Fruit fly (Drosophila melanogaster) whole organism, prepupa: ENCODE results near the gene intr.

ENCODE experiments used
- CG11294 ChIP-seq: fragments of 200-800 bp; sonication (Bioruptor generic); IDR thresholded peaks from 2 replicates; pipeline ENCODE4 v1.3.6; 2022; ENCODE audit warnings: missing biosample characterization, missing genetic modification characterization
- CG11902 ChIP-seq: fragments of 200-800 bp; sonication (Bioruptor generic); optimal IDR thresholded peaks from 3 replicates; lab custom pipeline; 2016; ENCODE audit warnings: missing biosample characterization, missing genetic modification characterization
- CG15336 ChIP-seq: fragments of 200-800 bp; sonication (Bioruptor generic); IDR thresholded peaks from 2 replicates; pipeline ENCODE4 v1.3.6; 2022; ENCODE audit warnings: missing biosample characterization, missing genetic modification characterization
- CG31627 ChIP-seq: fragments of 200-800 bp; sonication (Bioruptor generic); optimal IDR thresholded peaks from 3 replicates; lab custom pipeline; 2016; ENCODE audit warnings: missing biosample characterization, missing genetic modification characterization
- CG34406 ChIP-seq: fragments of 200-800 bp; sonication (Bioruptor generic); optimal IDR thresholded peaks from 3 replicates; lab custom pipeline; 2016; ENCODE audit warnings: missing biosample characterization, missing genetic modification characterization
- CG4318 ChIP-seq: fragments of 200-800 bp; sonication (Bioruptor generic); optimal IDR thresholded peaks from 3 replicates; lab custom pipeline; 2017; ENCODE audit warnings: missing biosample characterization, mild to moderate bottlenecking, missing genetic modification characterization
- CG6163 ChIP-seq: fragments of 200-800 bp; sonication (Bioruptor generic); IDR thresholded peaks from 3 replicates; pipeline ENCODE4 v1.3.6; 2022; ENCODE audit warnings: missing biosample characterization, missing genetic modification characterization
- CG6854 ChIP-seq: fragments of 200-800 bp; sonication (Bioruptor generic); optimal IDR thresholded peaks from 2 replicates; lab custom pipeline; 2017; ENCODE audit warnings: missing biosample characterization, mild to moderate bottlenecking, missing genetic modification characterization
- CG7368 ChIP-seq: fragments of 200-800 bp; sonication (Bioruptor generic); optimal IDR thresholded peaks from 3 replicates; lab custom pipeline; 2016; ENCODE audit warnings: missing biosample characterization, missing genetic modification characterization
- CG8119 ChIP-seq: fragments of 200-800 bp; sonication (Bioruptor generic); IDR thresholded peaks from 3 replicates; pipeline ENCODE4 v1.3.6; 2022; ENCODE audit warnings: missing biosample characterization, missing genetic modification characterization
- CG8319 ChIP-seq: fragments of 200-800 bp; sonication (Bioruptor generic); optimal IDR thresholded peaks from 3 replicates; lab custom pipeline; 2016; ENCODE audit warnings: missing biosample characterization, missing genetic modification characterization
- Eip75B ChIP-seq: fragments of 200-800 bp; sonication (Bioruptor generic); optimal IDR thresholded peaks from 3 replicates; lab custom pipeline; 2016; ENCODE audit warnings: missing biosample characterization, missing genetic modification characterization
- Eip93F ChIP-seq: fragments of 200-800 bp; sonication (Bioruptor generic); optimal IDR thresholded peaks from 2 replicates; lab custom pipeline; 2016; ENCODE audit warnings: missing biosample characterization, mild to moderate bottlenecking, missing genetic modification characterization
- Ets96B ChIP-seq: fragments of 200-800 bp; optimal IDR thresholded peaks from 2 replicates; lab custom pipeline; 2019; ENCODE audit warnings: missing biosample characterization, mild to moderate bottlenecking, missing genetic modification characterization, moderate library complexity
- Gug ChIP-seq: fragments of 200-800 bp; sonication (Bioruptor generic); IDR thresholded peaks from 2 replicates; pipeline ENCODE4 v1.3.6; 2022; ENCODE audit warnings: missing biosample characterization, missing genetic modification characterization
- Hr38 ChIP-seq: sonication (Bioruptor generic); optimal IDR thresholded peaks from 2 replicates; lab custom pipeline; 2016; ENCODE audit warnings: missing biosample characterization, missing genetic modification characterization
- Hr39 ChIP-seq: fragments of 200-800 bp; sonication (Bioruptor generic); optimal IDR thresholded peaks from 2 replicates; lab custom pipeline; 2016; ENCODE audit warnings: missing biosample characterization, missing genetic modification characterization
- Lpt ChIP-seq: fragments of 200-800 bp; sonication (Bioruptor generic); optimal IDR thresholded peaks from 3 replicates; lab custom pipeline; 2016; ENCODE audit warnings: missing biosample characterization, missing genetic modification characterization
- OdsH ChIP-seq: fragments of 200-800 bp; sonication (Bioruptor generic); optimal IDR thresholded peaks from 3 replicates; lab custom pipeline; 2016; ENCODE audit warnings: missing biosample characterization, missing genetic modification characterization
- Sox102F ChIP-seq: fragments of 200-800 bp; sonication (Bioruptor generic); optimal IDR thresholded peaks from 2 replicates; lab custom pipeline; 2016; ENCODE audit warnings: missing biosample characterization, mild to moderate bottlenecking, missing genetic modification characterization
- Sox14 ChIP-seq: fragments of 200-800 bp; sonication (Bioruptor generic); optimal IDR thresholded peaks from 3 replicates; lab custom pipeline; 2016; ENCODE audit warnings: missing biosample characterization, missing genetic modification characterization
- Sox15 ChIP-seq: fragments of 200-800 bp; sonication (Bioruptor generic); optimal IDR thresholded peaks from 3 replicates; lab custom pipeline; 2016; ENCODE audit warnings: missing biosample characterization, missing genetic modification characterization
- achi ChIP-seq: fragments of 200-800 bp; sonication (Bioruptor generic); optimal IDR thresholded peaks from 3 replicates; lab custom pipeline; 2016; ENCODE audit warnings: missing biosample characterization, missing genetic modification characterization
- acj6 ChIP-seq: fragments of 200-800 bp; sonication (Bioruptor generic); optimal IDR thresholded peaks from 3 replicates; lab custom pipeline; 2016; ENCODE audit warnings: missing biosample characterization, missing genetic modification characterization
- cyc ChIP-seq: fragments of 200-800 bp; sonication (Bioruptor generic); optimal IDR thresholded peaks from 3 replicates; lab custom pipeline; 2016; ENCODE audit warnings: missing biosample characterization, missing genetic modification characterization
- dac ChIP-seq: fragments of 200-800 bp; sonication (Bioruptor generic); optimal IDR thresholded peaks from 2 replicates; lab custom pipeline; 2017; ENCODE audit warnings: missing biosample characterization, mild to moderate bottlenecking, missing genetic modification characterization
- dsx ChIP-seq: fragments of 200-800 bp; optimal IDR thresholded peaks from 3 replicates; lab custom pipeline; 2019; ENCODE audit warnings: missing biosample characterization, mild to moderate bottlenecking, missing genetic modification characterization, moderate library complexity; ENCODE audit not compliant: poor library complexity, severe bottlenecking
- eg ChIP-seq: fragments of 200-800 bp; sonication (Bioruptor generic); IDR thresholded peaks from 3 replicates; pipeline ENCODE4 v1.3.6; 2022; ENCODE audit warnings: missing biosample characterization, missing genetic modification characterization
- esn ChIP-seq: fragments of 200-800 bp; sonication (Bioruptor generic); optimal IDR thresholded peaks from 2 replicates; lab custom pipeline; 2016; ENCODE audit warnings: missing biosample characterization, mild to moderate bottlenecking, missing genetic modification characterization, moderate library complexity
- fd59A ChIP-seq: fragments of 200-800 bp; sonication (Bioruptor generic); optimal IDR thresholded peaks from 2 replicates; lab custom pipeline; 2017; ENCODE audit warnings: missing biosample characterization, mild to moderate bottlenecking, missing genetic modification characterization, missing genetic modification reagents
- fkh ChIP-seq: fragments of 200-800 bp; sonication (Bioruptor generic); optimal IDR thresholded peaks from 3 replicates; lab custom pipeline; 2017; ENCODE audit warnings: missing biosample characterization, mild to moderate bottlenecking, missing genetic modification characterization, moderate library complexity
- lz ChIP-seq: fragments of 200-800 bp; sonication (Bioruptor generic); optimal IDR thresholded peaks from 3 replicates; lab custom pipeline; 2016; ENCODE audit warnings: missing biosample characterization, missing genetic modification characterization
- net ChIP-seq: fragments of 200-800 bp; sonication (Bioruptor generic); optimal IDR thresholded peaks from 3 replicates; lab custom pipeline; 2016; ENCODE audit warnings: missing biosample characterization, missing genetic modification characterization
- pdm3 ChIP-seq: fragments of 200-800 bp; sonication (Bioruptor generic); optimal IDR thresholded peaks from 3 replicates; lab custom pipeline; 2016; ENCODE audit warnings: missing biosample characterization, missing genetic modification characterization
- salr ChIP-seq, 2 experiments: fragments of 200-800 bp; sonication (Bioruptor generic); optimal IDR thresholded peaks; 3 replicates each; lab custom pipeline; 2016 to 2018; ENCODE audit warnings: missing biosample characterization in 2 of 2, missing genetic modification characterization in 2 of 2, mild to moderate bottlenecking in 1 of 2
- ss ChIP-seq, 2 experiments: fragments of 200-800 bp; sonication (Bioruptor generic); optimal IDR thresholded peaks; 2 replicates in 1 of 2; 3 replicates in 1 of 2; lab custom pipeline; 2017 to 2018; ENCODE audit warnings: mild to moderate bottlenecking in 2 of 2, missing biosample characterization in 2 of 2, missing genetic modification characterization in 2 of 2, moderate library complexity in 1 of 2
- topi ChIP-seq: fragments of 200-800 bp; sonication (Bioruptor generic); optimal IDR thresholded peaks from 3 replicates; lab custom pipeline; 2016; ENCODE audit warnings: missing biosample characterization, missing genetic modification characterization

intr gene

dm6 chr3R:28806402-28806801 lies 16.1 kb downstream of the intr start, which contains the start of gene CheB98a:
Gene CheB98a (plus strand): TSS chr3R:28806702.
- no peak for TF ChIP-seq CG7368
- TF ChIP-seq CG8319 (GFP tag; lab: Kevin White, UChicago): no peak
- TF ChIP-seq Lpt (GFP tag; lab: Kevin White, UChicago): no peak
- TF ChIP-seq salr (GFP tag; optimal IDR thresholded peaks at IDR 0.05; lab: Kevin White, UChicago): no peak
- TF ChIP-seq esn (GFP tag; lab: Kevin White, UChicago): no peak

DNA sequence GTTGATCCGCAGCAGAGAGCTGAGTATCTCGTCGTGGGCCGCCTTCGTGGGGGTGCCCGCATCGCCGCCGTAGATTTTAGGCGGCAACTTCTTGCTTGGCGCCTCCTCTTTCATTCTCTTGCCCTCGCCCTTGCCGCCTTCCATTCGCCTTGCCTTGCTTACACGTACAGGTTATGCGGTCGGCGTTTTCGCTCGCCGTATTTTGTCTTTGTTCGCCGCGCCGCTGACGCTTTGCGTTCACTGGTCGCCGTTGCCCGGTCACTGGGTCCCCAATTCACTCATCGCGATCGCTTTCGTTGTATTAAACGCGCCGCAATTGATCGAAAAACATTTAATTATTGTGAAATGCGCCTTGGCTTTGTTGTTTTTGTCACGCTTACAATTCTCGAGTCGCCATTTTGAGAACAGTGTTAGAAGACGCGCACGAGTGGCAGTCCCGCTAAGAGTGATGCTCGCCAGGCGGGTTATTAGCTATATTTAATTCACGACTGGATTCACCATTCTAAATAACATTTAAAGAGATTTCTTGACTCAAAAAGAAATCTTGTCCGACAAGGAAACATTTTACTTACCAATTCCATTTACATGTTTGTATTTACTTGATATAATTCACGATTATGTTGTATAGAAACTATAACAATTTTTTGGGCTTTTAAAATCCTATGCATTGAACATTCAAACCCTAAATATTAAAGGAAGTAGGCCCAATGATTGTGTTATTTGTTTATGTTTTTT lies 20.8 kb downstream of the intr start, which contains the start of gene wdn:
Gene wdn (minus strand): TSS at position 396 of the 735 bp plus-strand sequence.
- no peak for TF ChIP-seq fd59A (GFP tag; lab: Kevin White, UChicago)
- peak; percentile 21 for TF ChIP-seq lz (GFP tag; lab: Kevin White, UChicago)
- TF ChIP-seq Sox14: peak; percentile 66
- TF ChIP-seq CG31627 (GFP tag; lab: Kevin White, UChicago): peak; percentile 13
- no peak for TF ChIP-seq CG11294 (GFP tag; lab: Robert Waterston, UW)
- peak; percentile 1 for TF ChIP-seq topi (GFP tag; lab: Kevin White, UChicago)

DNA sequence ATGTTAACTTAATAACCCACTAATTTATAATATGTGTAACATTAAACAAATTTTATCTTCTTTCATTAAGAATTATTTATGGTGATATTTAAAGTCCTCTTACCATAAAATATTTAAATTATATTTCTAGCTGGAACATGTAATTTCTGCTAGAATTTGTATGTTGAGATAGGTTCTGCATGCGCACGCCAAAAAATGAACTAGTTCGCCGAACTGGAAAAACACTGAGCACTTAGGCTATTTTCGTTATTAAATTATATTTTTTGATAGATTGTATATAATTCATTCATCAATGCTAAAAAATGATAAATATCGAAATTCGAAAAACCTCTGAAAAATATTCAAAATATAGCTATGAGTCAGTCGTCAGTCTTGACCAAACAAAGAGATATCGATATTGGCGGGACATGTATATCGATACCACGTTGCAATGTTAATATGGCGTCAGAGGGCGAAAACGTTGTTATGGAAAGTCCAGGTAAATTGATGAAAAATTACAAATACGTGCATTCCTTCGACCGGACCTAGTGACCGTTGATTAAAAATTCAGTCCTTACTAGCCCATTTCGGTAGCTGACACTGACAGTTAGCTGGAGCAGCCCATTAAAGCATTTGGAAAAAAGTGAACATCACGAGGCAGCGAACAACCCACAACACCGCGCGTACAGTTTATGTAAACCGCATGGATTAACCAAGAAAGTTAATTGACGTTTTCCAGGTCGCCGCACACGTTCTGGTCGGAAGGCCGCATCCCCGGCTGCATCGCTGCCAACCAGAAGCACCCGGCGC lies 21.5 kb downstream of the intr start, which contains the start of gene Prp39:
Gene Prp39 (plus strand): TSS at position 426 of the 789 bp plus-strand sequence.
- TF ChIP-seq Ets96B (tag; lab: Kevin White, UChicago): peak; percentile 20
- no peak for TF ChIP-seq CG11902 (GFP tag; lab: Kevin White, UChicago)
- TF ChIP-seq CG6163 (GFP tag; lab: Robert Waterston, UW): 0 out of 3 replicates have a peak, but pooled peaks have one; percentile 17
- peak; percentile 78 for TF ChIP-seq fkh
- no peak for TF ChIP-seq Sox15 (GFP tag; lab: Kevin White, UChicago)
- no peak for TF ChIP-seq Lpt (GFP tag; lab: Kevin White, UChicago)
- TF ChIP-seq Hr38 (GFP tag; lab: Kevin White, UChicago): no peak
- TF ChIP-seq CG7368: no peak
- TF ChIP-seq lz (GFP tag; lab: Kevin White, UChicago): peak; percentile 14
- peak; percentile 89 for TF ChIP-seq Sox14
- TF ChIP-seq esn (GFP tag; lab: Kevin White, UChicago): peak; percentile 41
- TF ChIP-seq Hr39 (GFP tag; lab: Kevin White, UChicago): peak; percentile 10
- peak; percentile 34; the same call in 1 of the 3 replicates for TF ChIP-seq eg (GFP tag; lab: Robert Waterston, UW)
- no peak for TF ChIP-seq CG8119 (GFP tag; lab: Robert Waterston, UW)
- TF ChIP-seq acj6: peak; percentile 22
- peak; percentile 1 for TF ChIP-seq CG31627 (GFP tag; lab: Kevin White, UChicago)
- TF ChIP-seq cyc (GFP tag; lab: Kevin White, UChicago): peak; percentile 5
- peak; percentile 9 for TF ChIP-seq topi (GFP tag; lab: Kevin White, UChicago)

DNA sequence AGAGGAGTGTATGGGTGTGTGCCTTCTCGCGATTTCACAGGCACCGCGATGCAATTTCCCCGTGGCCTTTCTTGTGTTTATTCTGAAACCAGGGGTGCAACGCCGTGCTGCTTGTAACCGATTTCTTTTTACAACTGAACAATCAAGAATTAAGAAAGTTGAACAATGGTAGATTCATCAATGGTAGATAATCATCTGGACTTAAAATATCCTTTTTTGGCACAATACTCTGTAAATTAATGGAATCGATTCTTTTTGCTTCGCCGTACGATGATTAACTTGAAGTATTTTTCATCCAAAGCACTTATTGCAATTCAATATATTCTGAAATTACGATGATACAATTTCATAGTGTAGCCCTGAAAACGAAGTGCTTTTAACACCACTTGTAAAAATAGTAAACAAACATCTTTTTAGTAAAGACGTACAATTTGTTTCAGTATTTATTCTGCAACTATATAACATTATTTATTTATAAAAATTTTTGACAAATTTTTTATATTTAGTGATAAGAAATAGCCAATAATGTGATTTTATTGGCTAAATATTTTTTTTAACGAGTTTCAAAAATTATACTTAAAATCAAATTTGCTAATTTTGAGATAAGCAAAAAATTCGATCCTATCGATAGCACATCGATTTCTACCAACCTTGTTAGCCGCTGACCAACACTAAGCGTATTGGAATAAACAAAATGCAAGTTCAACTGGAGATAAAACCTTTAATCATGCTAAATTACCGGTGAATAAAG lies 29.4 kb downstream of the intr start, which contains the start of the genes CG1523 and CG1647:
Gene CG1523 (minus strand): TSS at position 114 of the 751 bp plus-strand sequence.
Gene CG1647 (plus strand): TSS at position 667 of the 751 bp plus-strand sequence.
- TF ChIP-seq CG8319 (GFP tag; lab: Kevin White, UChicago) (no peak), cyc (GFP tag; lab: Kevin White, UChicago) (peak; percentile 51), CG34406 (GFP tag; lab: Kevin White, UChicago) (peak; percentile 71), Sox102F (GFP tag; lab: Kevin White, UChicago) (no peak), CG31627 (GFP tag; lab: Kevin White, UChicago) (peak; percentile 76), CG8119 (GFP tag; lab: Robert Waterston, UW) (peak; percentile 70; the same call in 2 of the 3 replicates), salr (GFP tag; optimal IDR thresholded peaks at IDR 0.05; lab: Kevin White, UChicago) (peak in 1 of 2 experiments; percentile 44), ss (GFP tag; optimal IDR thresholded peaks at IDR 0.05; lab: Kevin White, UChicago) (no peak), CG15336 (GFP tag; lab: Robert Waterston, UW) (peak; percentile 34; the same call in 1 of the 2 replicates), Sox15 (GFP tag; lab: Kevin White, UChicago) (peak; percentile 66), Lpt (GFP tag; lab: Kevin White, UChicago) (peak; percentile 3), achi (no peak), pdm3 (no peak), CG4318 (GFP tag; lab: Kevin White, UChicago) (no peak), Eip93F (no peak), Hr39 (GFP tag; lab: Kevin White, UChicago) (peak; percentile 76), fkh (peak; percentile 69), CG11294 (GFP tag; lab: Robert Waterston, UW) (peak; percentile 40; the same call in 1 of the 2 replicates), net (GFP tag; lab: Kevin White, UChicago) (no peak), Gug (peak; percentile 53), OdsH (GFP tag; lab: Kevin White, UChicago) (no peak), Ets96B (tag; lab: Kevin White, UChicago) (peak; percentile 64), dac (GFP tag; lab: Kevin White, UChicago) (no peak), Eip75B (no peak), CG6854 (no peak), dsx (GFP tag; lab: Kevin White, UChicago) (no peak), lz (GFP tag; lab: Kevin White, UChicago) (peak; percentile 69), Sox14 (peak; percentile 83)
